Worm (Caenorhabditis elegans) whole organism, L2 larva: ENCODE measurements around the gene dod-6.
A peak's percentile ranks its signal among the peaks of the same experiment; 100 is the strongest.

Experiments used
- C34F6.9 ChIP-seq: fragments of 150-350 bp; optimal IDR thresholded peaks from 2 replicates; lab custom pipeline; 2014; ENCODE audit warnings: missing biosample characterization, missing genetic modification characterization
- F13H6.1 ChIP-seq: sonication (generic microtip); optimal IDR thresholded peaks from 2 replicates; lab custom pipeline; 2016; ENCODE audit warnings: missing genetic modification characterization, missing compliant biosample characterization
- R02D3.7 ChIP-seq: fragments of 150-350 bp; optimal IDR thresholded peaks from 2 replicates; lab custom pipeline; 2014; ENCODE audit warnings: missing biosample characterization, missing genetic modification characterization
- Y55F3AM.14 ChIP-seq: fragments of 200-800 bp; sonication (Bioruptor generic); optimal IDR thresholded peaks from 2 replicates; lab custom pipeline; 2018; ENCODE audit warnings: mild to moderate bottlenecking, missing genetic modification characterization, missing compliant biosample characterization
- ZK546.5 ChIP-seq: sonication (generic microtip); optimal IDR thresholded peaks from 2 replicates; lab custom pipeline; 2017; ENCODE audit warnings: missing biosample characterization, missing genetic modification characterization
- alr-1 ChIP-seq: fragments of 150-350 bp; optimal IDR thresholded peaks from 2 replicates; lab custom pipeline; 2014; ENCODE audit warnings: missing biosample characterization, missing genetic modification characterization
- aly-2 ChIP-seq: fragments of 150-350 bp; optimal IDR thresholded peaks from 2 replicates; lab custom pipeline; 2014; ENCODE audit warnings: missing biosample characterization, missing genetic modification characterization
- ama-1 ChIP-seq: fragments of 150-350 bp; optimal IDR thresholded peaks from 2 replicates; lab custom pipeline; 2018; ENCODE audit warnings: inconsistent platforms
- blmp-1 ChIP-seq: sonication (generic microtip); optimal IDR thresholded peaks from 2 replicates; lab custom pipeline; 2017; ENCODE audit warnings: missing genetic modification characterization, mild to moderate bottlenecking, missing compliant biosample characterization, antibody characterized with exemption, moderate library complexity; ENCODE audit not compliant: insufficient read depth
- ceh-16 ChIP-seq: fragments of 150-350 bp; optimal IDR thresholded peaks from 2 replicates; lab custom pipeline; 2014; ENCODE audit warnings: missing biosample characterization, missing genetic modification characterization
- ceh-82 ChIP-seq: fragments of 150-350 bp; optimal IDR thresholded peaks from 2 replicates; lab custom pipeline; 2014; ENCODE audit warnings: missing biosample characterization, missing genetic modification characterization
- crh-2 ChIP-seq: sonication (generic microtip); optimal IDR thresholded peaks from 2 replicates; lab custom pipeline; 2017; ENCODE audit warnings: missing biosample characterization, missing genetic modification characterization
- dmd-4 ChIP-seq: sonication (generic microtip); optimal IDR thresholded peaks from 2 replicates; lab custom pipeline; 2017; ENCODE audit warnings: missing biosample characterization, missing genetic modification characterization
- egl-27 ChIP-seq: sonication (generic microtip); optimal IDR thresholded peaks from 3 replicates; lab custom pipeline; 2017; ENCODE audit warnings: missing biosample characterization, missing genetic modification reagents, missing genetic modification characterization
- elt-1 ChIP-seq: fragments of 150-350 bp; optimal IDR thresholded peaks from 2 replicates; lab custom pipeline; 2014; ENCODE audit warnings: missing biosample characterization, missing genetic modification characterization
- elt-3 ChIP-seq: sonication (generic microtip); optimal IDR thresholded peaks from 2 replicates; lab custom pipeline; 2017; ENCODE audit warnings: missing biosample characterization, missing genetic modification characterization
- fos-1 ChIP-seq: fragments of 150-350 bp; optimal IDR thresholded peaks from 2 replicates; lab custom pipeline; 2014; ENCODE audit warnings: missing biosample characterization, missing genetic modification characterization
- gmeb-1 ChIP-seq: fragments of 150-350 bp; optimal IDR thresholded peaks from 2 replicates; lab custom pipeline; 2014; ENCODE audit warnings: missing biosample characterization, missing genetic modification characterization
- lin-11 ChIP-seq: fragments of 150-350 bp; sonication (generic microtip); optimal IDR thresholded peaks from 2 replicates; lab custom pipeline; 2014; ENCODE audit warnings: missing biosample characterization, missing genetic modification characterization, inconsistent platforms, mixed read lengths
- lin-13 ChIP-seq: fragments of 150-350 bp; optimal IDR thresholded peaks from 2 replicates; lab custom pipeline; 2014; ENCODE audit warnings: missing biosample characterization, missing genetic modification reagents, missing genetic modification characterization
- lin-39 ChIP-seq: fragments of 150-350 bp; optimal IDR thresholded peaks from 2 replicates; lab custom pipeline; 2014; ENCODE audit warnings: missing biosample characterization, missing genetic modification reagents, missing genetic modification characterization
- lsy-2 ChIP-seq, 2 experiments: fragments of 150-350 bp in 1 of 2; sonication (generic microtip) in 1 of 2; optimal IDR thresholded peaks; 2 replicates each; lab custom pipeline; 2014 to 2017; ENCODE audit warnings: missing biosample characterization in 2 of 2, missing genetic modification characterization in 2 of 2
- mab-5 ChIP-seq: fragments of 150-350 bp; optimal IDR thresholded peaks from 2 replicates; lab custom pipeline; 2014; ENCODE audit warnings: missing biosample characterization, missing genetic modification characterization
- mbf-1 ChIP-seq: sonication (generic microtip); optimal IDR thresholded peaks from 2 replicates; lab custom pipeline; 2017; ENCODE audit warnings: missing biosample characterization, missing genetic modification characterization
- mdl-1 ChIP-seq, 2 experiments: fragments of 150-350 bp in 1 of 2; sonication (generic microtip) in 1 of 2; optimal IDR thresholded peaks; 2 replicates each; lab custom pipeline; 2017; ENCODE audit warnings: missing biosample characterization in 2 of 2, missing genetic modification characterization in 2 of 2
- nhr-10 ChIP-seq: sonication (generic microtip); optimal IDR thresholded peaks from 2 replicates; lab custom pipeline; 2017; ENCODE audit warnings: missing biosample characterization, missing genetic modification characterization
- nhr-11 ChIP-seq: fragments of 150-350 bp; optimal IDR thresholded peaks from 2 replicates; lab custom pipeline; 2014; ENCODE audit warnings: missing biosample characterization, missing genetic modification characterization
- nhr-12 ChIP-seq: fragments of 150-350 bp; optimal IDR thresholded peaks from 2 replicates; lab custom pipeline; 2014; ENCODE audit warnings: missing biosample characterization, missing genetic modification characterization
- nhr-129 ChIP-seq: fragments of 150-350 bp; optimal IDR thresholded peaks from 2 replicates; lab custom pipeline; 2014; ENCODE audit warnings: missing biosample characterization, missing genetic modification characterization
- nhr-21 ChIP-seq: fragments of 150-350 bp; optimal IDR thresholded peaks from 2 replicates; lab custom pipeline; 2014; ENCODE audit warnings: missing biosample characterization, missing genetic modification characterization
- nhr-23 ChIP-seq: fragments of 150-350 bp; optimal IDR thresholded peaks from 2 replicates; lab custom pipeline; 2014; ENCODE audit warnings: missing biosample characterization, missing genetic modification reagents, missing genetic modification characterization
- nhr-237 ChIP-seq: fragments of 150-350 bp; optimal IDR thresholded peaks from 2 replicates; lab custom pipeline; 2014; ENCODE audit warnings: missing biosample characterization, missing genetic modification characterization
- nhr-25 ChIP-seq: fragments of 150-350 bp; sonication (generic microtip); optimal IDR thresholded peaks from 3 replicates; lab custom pipeline; 2014; ENCODE audit warnings: missing biosample characterization, missing genetic modification characterization
- nhr-6 ChIP-seq: fragments of 150-350 bp; optimal IDR thresholded peaks from 2 replicates; lab custom pipeline; 2014; ENCODE audit warnings: missing biosample characterization, missing genetic modification characterization
- nhr-77 ChIP-seq: fragments of 150-350 bp; optimal IDR thresholded peaks from 2 replicates; lab custom pipeline; 2014; ENCODE audit warnings: missing biosample characterization, missing genetic modification characterization
- peb-1 ChIP-seq: fragments of 150-350 bp; optimal IDR thresholded peaks from 2 replicates; lab custom pipeline; 2014; ENCODE audit warnings: missing biosample characterization, missing genetic modification characterization
- sem-4 ChIP-seq: fragments of 150-350 bp; optimal IDR thresholded peaks from 2 replicates; lab custom pipeline; 2014; ENCODE audit warnings: missing biosample characterization, missing genetic modification reagents, missing genetic modification characterization
- skn-1 ChIP-seq: sonication (generic microtip); optimal IDR thresholded peaks from 2 replicates; lab custom pipeline; 2017; ENCODE audit warnings: missing biosample characterization, missing genetic modification characterization
- sma-3 ChIP-seq: sonication (generic microtip); optimal IDR thresholded peaks from 2 replicates; lab custom pipeline; 2016; ENCODE audit warnings: missing genetic modification reagents, missing genetic modification characterization, missing compliant biosample characterization
- sma-9 ChIP-seq, 2 experiments: fragments of 150-350 bp in 1 of 2; sonication (generic microtip) in 1 of 2; optimal IDR thresholded peaks; 2 replicates each; lab custom pipeline; 2014 to 2016; ENCODE audit warnings: missing genetic modification characterization in 2 of 2, mild to moderate bottlenecking in 1 of 2, missing biosample characterization in 1 of 2, missing compliant biosample characterization in 1 of 2, missing genetic modification reagents in 1 of 2, moderate library complexity in 1 of 2
- snpc-4 ChIP-seq: fragments of 150-350 bp; optimal IDR thresholded peaks from 2 replicates; lab custom pipeline; 2014; ENCODE audit warnings: missing biosample characterization, missing genetic modification characterization
- unc-39 ChIP-seq: fragments of 150-350 bp; optimal IDR thresholded peaks from 2 replicates; lab custom pipeline; 2014; ENCODE audit warnings: missing biosample characterization, missing genetic modification characterization
- unc-55 ChIP-seq: fragments of 150-350 bp; sonication (generic microtip); optimal IDR thresholded peaks from 3 replicates; lab custom pipeline; 2014; ENCODE audit warnings: missing biosample characterization, missing genetic modification reagents, missing genetic modification characterization
- unc-62 ChIP-seq: fragments of 150-350 bp; optimal IDR thresholded peaks from 2 replicates; lab custom pipeline; 2014; ENCODE audit warnings: missing biosample characterization, missing genetic modification reagents, missing genetic modification characterization
- zag-1 ChIP-seq: fragments of 150-350 bp; optimal IDR thresholded peaks from 2 replicates; lab custom pipeline; 2014; ENCODE audit warnings: missing biosample characterization, missing genetic modification characterization
- ztf-1 ChIP-seq: fragments of 200-800 bp; sonication (Bioruptor generic); conservative IDR thresholded peaks from 2 replicates; pipeline ENCODE4 v1.3.6; 2022; ENCODE audit warnings: missing genetic modification characterization, missing compliant biosample characterization
- ztf-11 ChIP-seq: sonication (generic microtip); optimal IDR thresholded peaks from 2 replicates; lab custom pipeline; 2017; ENCODE audit warnings: missing biosample characterization, missing genetic modification characterization
- ztf-4 ChIP-seq: fragments of 150-350 bp; optimal IDR thresholded peaks from 2 replicates; lab custom pipeline; 2014; ENCODE audit warnings: missing biosample characterization, missing genetic modification characterization

Gene dod-6

DNA sequence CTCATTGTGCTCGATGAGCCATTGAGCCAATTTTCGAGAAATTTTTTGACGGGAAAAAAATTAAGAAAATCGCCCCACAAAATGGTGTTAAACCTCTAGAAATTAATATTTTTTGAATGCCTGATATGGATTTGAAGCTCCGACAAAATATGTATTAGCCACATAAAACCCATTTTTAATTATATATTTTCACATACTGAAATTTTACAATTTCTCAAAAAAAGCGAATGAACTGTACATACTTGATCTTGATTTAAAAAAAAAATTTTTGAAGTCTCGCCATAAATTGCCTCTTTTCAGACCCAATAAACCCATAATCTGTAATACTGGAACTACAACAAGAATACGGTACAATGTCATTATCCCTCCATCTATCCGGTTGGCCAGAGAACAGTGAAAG lies 45.0 kb upstream of the dod-6 start, which contains the start of gene nac-3:
Gene nac-3 (plus strand): TSS at position 301 of the 400 bp plus-strand sequence.
- no peak for TF ChIP-seq ama-1 (lab: Kevin White, UChicago)
- TF ChIP-seq elt-3, result no peak
- no peak for TF ChIP-seq lin-39 (tag; lab: Kevin White, UChicago)
- no peak for TF ChIP-seq mdl-1 (tag; optimal IDR thresholded peaks at IDR 0.05; lab: Kevin White, UChicago)
- TF ChIP-seq unc-55, result no peak
- TF ChIP-seq lin-11 (tag; lab: Kevin White, UChicago), result no peak

DNA sequence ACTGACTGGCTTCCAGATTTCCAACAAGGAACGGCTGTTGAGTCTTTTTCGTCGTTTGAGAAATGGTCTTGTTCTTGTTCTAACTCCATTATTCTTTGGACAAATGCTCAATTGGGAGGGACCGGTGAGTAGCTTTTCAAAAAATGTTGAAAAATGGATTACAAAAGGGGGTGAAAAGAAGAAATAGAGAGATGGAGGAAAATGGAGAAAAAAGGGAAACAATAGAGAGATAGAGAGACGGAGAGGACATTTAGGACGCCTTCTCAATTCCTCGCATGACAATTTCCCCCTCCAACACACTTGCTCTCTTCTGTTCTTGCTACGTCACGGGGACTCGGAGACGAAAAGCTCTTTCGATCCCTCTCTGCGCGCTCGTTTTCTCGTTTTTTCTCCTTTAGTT lies 44.5 kb upstream of the dod-6 start:
- TF ChIP-seq nhr-21 (tag; lab: Kevin White, UChicago), result no peak
- TF ChIP-seq nhr-25 (tag; lab: Kevin White, UChicago), result no peak
- no peak for TF ChIP-seq ztf-1 (GFP tag; lab: Robert Waterston, UW)
- peak; percentile 25 for TF ChIP-seq egl-27 (tag; lab: Kevin White, UChicago)
- TF ChIP-seq alr-1 (tag; lab: Kevin White, UChicago), result no peak
- TF ChIP-seq lin-11 (tag; lab: Kevin White, UChicago), result peak; percentile 11
- TF ChIP-seq fos-1 (tag; lab: Kevin White, UChicago), result no peak
- no peak for TF ChIP-seq unc-62 (GFP tag; lab: Kevin White, UChicago)
- peak; percentile 81 for TF ChIP-seq nhr-129 (tag; lab: Kevin White, UChicago)
- TF ChIP-seq R02D3.7, result no peak
- TF ChIP-seq dmd-4 (tag; lab: Kevin White, UChicago), result no peak
- TF ChIP-seq elt-3, result no peak
- TF ChIP-seq lin-13 (GFP tag; lab: Kevin White, UChicago), result peak; percentile 26
- no peak for TF ChIP-seq ceh-16 (tag; lab: Kevin White, UChicago)
- peak; percentile 58 for TF ChIP-seq F13H6.1
- TF ChIP-seq sma-9 (GFP tag; optimal IDR thresholded peaks at IDR 0.05; lab: Kevin White, UChicago), result peak; percentile 69
- no peak for TF ChIP-seq sma-9 (tag; optimal IDR thresholded peaks at IDR 0.05; lab: Kevin White, UChicago)
- TF ChIP-seq ceh-82, result no peak
- peak; percentile 59 for TF ChIP-seq sem-4 (tag; lab: Kevin White, UChicago)
- no peak for TF ChIP-seq nhr-10 (tag; lab: Kevin White, UChicago)
- TF ChIP-seq nhr-237 (tag; lab: Kevin White, UChicago), result no peak
- no peak for TF ChIP-seq aly-2
- TF ChIP-seq lin-39 (tag; lab: Kevin White, UChicago), result no peak
- TF ChIP-seq snpc-4 (tag; lab: Kevin White, UChicago), result peak; percentile 22
- peak; percentile 26 for TF ChIP-seq ztf-4
- TF ChIP-seq nhr-77 (tag; lab: Kevin White, UChicago), result no peak
- peak; percentile 74 for TF ChIP-seq zag-1 (tag; lab: Kevin White, UChicago)
- TF ChIP-seq mdl-1 (tag; optimal IDR thresholded peaks at IDR 0.05; lab: Kevin White, UChicago), result peak in 1 of 2 experiments; percentile 56
- no peak for TF ChIP-seq nhr-12
- TF ChIP-seq mbf-1 (tag; lab: Kevin White, UChicago), result no peak
- TF ChIP-seq nhr-6, result peak; percentile 64
- no peak for TF ChIP-seq Y55F3AM.14
- no peak for TF ChIP-seq skn-1 (tag; lab: Kevin White, UChicago)
- no peak for TF ChIP-seq nhr-23 (tag; lab: Kevin White, UChicago)
- no peak for TF ChIP-seq ZK546.5 (tag; lab: Kevin White, UChicago)
- no peak for TF ChIP-seq peb-1
- TF ChIP-seq lsy-2 (tag; optimal IDR thresholded peaks at IDR 0.05; lab: Kevin White, UChicago), result peak in 1 of 2 experiments; percentile 72
- peak; percentile 90 for TF ChIP-seq unc-55
- TF ChIP-seq elt-1 (tag; lab: Kevin White, UChicago), result no peak
- no peak for TF ChIP-seq ztf-11
- TF ChIP-seq unc-39 (tag; lab: Kevin White, UChicago), result no peak
- TF ChIP-seq mab-5 (tag; lab: Kevin White, UChicago), result peak; percentile 48
- TF ChIP-seq sma-3, result no peak
- no peak for TF ChIP-seq blmp-1 (tag; lab: Kevin White, UChicago)
- no peak for TF ChIP-seq nhr-11 (tag; lab: Kevin White, UChicago)
- TF ChIP-seq ama-1 (lab: Kevin White, UChicago), result no peak
- no peak for TF ChIP-seq gmeb-1
- peak; percentile 67 for TF ChIP-seq crh-2
- TF ChIP-seq C34F6.9 (tag; lab: Kevin White, UChicago), result peak; percentile 77
- TF ChIP-seq, all 48 proteins: peak for 17
